Worm (Caenorhabditis elegans): Measurements from ENCODE around the gene idpb-4.
A peak's percentile ranks its signal among the peaks of the same experiment; 100 is the strongest.

Gene idpb-4

DNA sequence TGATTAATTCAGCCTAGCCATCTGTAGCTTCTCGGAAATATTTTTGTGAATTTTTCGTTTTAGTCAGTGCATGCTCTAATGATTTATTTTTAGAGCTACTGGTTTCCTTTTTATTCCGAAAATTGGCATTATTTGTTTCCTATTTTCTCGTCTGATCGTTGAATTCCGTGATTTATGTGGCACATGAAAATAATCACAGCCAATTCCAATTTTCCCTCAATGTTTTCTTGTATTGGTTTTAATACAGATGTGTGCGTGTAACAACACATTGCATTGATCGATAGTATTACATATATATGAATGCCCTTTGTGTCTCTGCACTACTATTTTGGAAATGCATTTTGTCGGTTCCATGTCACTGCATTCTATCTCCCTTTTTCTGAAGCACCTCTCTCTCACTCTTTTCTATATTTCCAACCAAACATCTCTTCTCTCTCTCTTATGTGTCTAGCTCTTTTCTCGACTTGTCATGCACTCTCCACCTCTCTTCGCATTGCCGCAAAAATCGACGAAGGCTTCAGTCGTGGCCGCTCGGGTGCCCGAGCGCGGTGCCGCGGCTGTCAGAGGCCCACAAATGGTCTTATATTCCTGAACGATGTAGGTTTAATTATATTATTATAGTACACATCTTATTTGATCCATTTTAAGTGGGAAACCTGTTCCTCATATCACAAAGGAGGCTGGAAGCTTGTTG lies 47.0 kb upstream of the idpb-4 start (continued):
- peak in 1 of 3 experiments; percentile 26 for TF ChIP-seq dpl-1 (GFP tag; optimal IDR thresholded peaks at IDR 0.05)

DNA sequence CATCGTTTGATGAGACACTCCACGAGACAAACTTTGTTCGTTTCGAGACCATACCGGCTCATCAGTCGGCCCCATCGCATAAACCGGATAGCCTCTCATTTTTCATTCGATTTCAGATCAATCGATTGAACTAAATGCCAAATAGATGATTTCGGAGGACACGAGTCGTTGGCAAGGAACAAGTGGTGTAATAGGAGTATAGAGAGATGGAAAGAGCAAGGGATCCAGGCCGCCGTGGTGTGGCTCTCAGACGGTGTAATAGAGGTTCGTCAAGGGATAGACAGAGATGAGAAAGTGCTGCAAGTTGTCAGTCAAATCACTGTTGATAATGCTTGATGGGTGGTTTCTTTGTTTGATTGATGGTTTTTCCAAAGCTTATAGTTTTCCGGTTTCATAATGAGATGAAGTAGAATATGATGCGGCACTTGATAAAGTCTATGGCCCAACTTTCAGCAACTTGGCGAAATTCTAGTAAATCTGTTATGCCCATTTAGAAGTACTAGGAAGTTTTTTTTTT lies 46.2 kb upstream of the idpb-4 start, which contains the start of gene sgn-1:
sgn-1 (minus strand) TSS at position 220 of the 517 bp plus-strand sequence.
- peak; percentile 24 for TF ChIP-seq dsc-1 (tag; optimal IDR thresholded peaks at IDR 0.05)
- TF ChIP-seq nhr-71 (tag; optimal IDR thresholded peaks at IDR 0.05) = peak; percentile 14
- TF ChIP-seq egl-13 (tag; optimal IDR thresholded peaks at IDR 0.05) = no peak
- TF ChIP-seq mep-1 (tag; optimal IDR thresholded peaks at IDR 0.05) = no peak
- no peak for TF ChIP-seq grh-1 (GFP tag; IDR thresholded peaks at IDR 0.05)
- TF ChIP-seq fkh-10 (GFP tag; optimal IDR thresholded peaks at IDR 0.05) = no peak
- TF ChIP-seq C04F5.9 (tag; optimal IDR thresholded peaks at IDR 0.05) = no peak
- no peak for TF ChIP-seq elt-2 (tag; optimal IDR thresholded peaks at IDR 0.05)
- TF ChIP-seq fos-1 (tag; optimal IDR thresholded peaks at IDR 0.05) = no peak
- no peak for TF ChIP-seq lin-13 (GFP tag; optimal IDR thresholded peaks at IDR 0.05)
- no peak for TF ChIP-seq zip-4 (GFP tag; optimal IDR thresholded peaks at IDR 0.05)
- TF ChIP-seq snpc-4 (tag; optimal IDR thresholded peaks at IDR 0.05) = no peak
- no peak for TF ChIP-seq lsy-2 (tag; optimal IDR thresholded peaks at IDR 0.05)
- TF ChIP-seq mab-9 (GFP tag; IDR thresholded peaks at IDR 0.05) = no peak
- no peak for TF ChIP-seq elt-3 (tag; optimal IDR thresholded peaks at IDR 0.05)
- TF ChIP-seq ceh-90 (tag; optimal IDR thresholded peaks at IDR 0.05) = no peak
- TF ChIP-seq vab-15 (tag; optimal IDR thresholded peaks at IDR 0.05) = no peak
- no peak for TF ChIP-seq snu-23 (GFP tag; optimal IDR thresholded peaks at IDR 0.05)
- TF ChIP-seq ama-1 (optimal IDR thresholded peaks at IDR 0.05) = no peak
- no peak for TF ChIP-seq Y116A8C.19 (tag; optimal IDR thresholded peaks at IDR 0.05; ENCODE audit: borderline replicate concordance)
- no peak for TF ChIP-seq sptf-1 (tag; optimal IDR thresholded peaks at IDR 0.05)
- no peak for TF ChIP-seq lin-35 (GFP tag; optimal IDR thresholded peaks at IDR 0.05)
- TF ChIP-seq lin-15B (tag; optimal IDR thresholded peaks at IDR 0.05) = no peak
- TF ChIP-seq isw-1 (GFP tag; IDR thresholded peaks at IDR 0.05) = no peak
- peak; percentile 58 for TF ChIP-seq rnt-1 (tag; optimal IDR thresholded peaks at IDR 0.05)
- no peak for TF ChIP-seq ztf-11 (tag; optimal IDR thresholded peaks at IDR 0.05)
- no peak for TF ChIP-seq C34B4.2 (tag; optimal IDR thresholded peaks at IDR 0.05)
- peak; percentile 39 for TF ChIP-seq lin-14 (GFP tag; optimal IDR thresholded peaks at IDR 0.05)
- TF ChIP-seq nhr-47 (tag; optimal IDR thresholded peaks at IDR 0.05) = no peak
- no peak for TF ChIP-seq sup-37 (GFP tag; optimal IDR thresholded peaks at IDR 0.05)
- no peak for TF ChIP-seq efl-1 (optimal IDR thresholded peaks at IDR 0.05)
- TF ChIP-seq efl-1 (GFP tag; optimal IDR thresholded peaks at IDR 0.05 in 1 of 2) = no peak
- no peak for TF ChIP-seq tlp-1 (tag; optimal IDR thresholded peaks at IDR 0.05)
- TF ChIP-seq pag-3 (tag; optimal IDR thresholded peaks at IDR 0.05; ENCODE audit: borderline replicate concordance, insufficient read depth) = peak; percentile 17

DNA sequence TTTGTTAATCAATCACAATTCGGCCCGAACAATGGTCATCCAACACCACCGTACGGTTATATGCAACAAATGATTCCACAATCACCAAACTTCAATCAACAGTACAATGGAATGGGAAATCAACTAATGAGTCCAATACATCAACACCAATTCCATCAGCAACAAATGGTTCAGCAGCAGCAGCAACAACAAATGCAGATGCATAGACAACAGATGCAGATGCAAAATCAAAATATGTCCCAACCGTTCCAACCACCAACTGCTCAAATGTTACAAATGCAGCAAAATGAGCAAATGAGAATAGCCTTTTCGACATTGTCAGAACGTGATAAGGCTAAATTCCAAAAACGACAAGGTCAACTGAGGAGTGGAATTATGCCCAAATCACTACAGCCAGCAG lies 39.1 kb upstream of the idpb-4 start:
- TF ChIP-seq fkh-8 (tag; optimal IDR thresholded peaks at IDR 0.05) (no peak), zip-4 (GFP tag; optimal IDR thresholded peaks at IDR 0.05) (no peak), sup-37 (GFP tag; optimal IDR thresholded peaks at IDR 0.05) (no peak), ets-5 (GFP tag; IDR thresholded peaks at IDR 0.05) (no peak), dpl-1 (GFP tag; optimal IDR thresholded peaks at IDR 0.05) (no peak)

DNA sequence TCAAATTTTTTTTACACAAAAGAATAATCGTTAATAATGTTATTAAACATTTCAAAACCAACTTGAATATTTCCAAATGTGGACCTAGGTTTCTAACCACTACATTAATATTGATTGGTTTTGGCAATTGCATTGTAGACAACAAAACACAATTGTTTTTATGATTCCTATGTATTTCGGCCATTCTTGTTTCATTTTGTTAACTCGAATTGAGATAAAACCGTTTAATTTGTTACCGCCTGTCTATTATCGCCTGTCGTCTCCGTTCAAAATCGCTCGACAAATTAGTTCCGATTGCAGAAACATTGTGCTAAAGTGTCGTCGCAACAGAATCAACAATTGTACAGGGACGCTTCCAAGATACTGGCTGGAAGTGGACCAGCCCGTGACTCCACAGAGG lies 33.3 kb upstream of the idpb-4 start, which contains the start of gene let-19:
let-19 (plus strand) TSS at position 301 of the 400 bp plus-strand sequence.
- no peak for TF ChIP-seq ztf-4 (tag; optimal IDR thresholded peaks at IDR 0.05)
- no peak for TF ChIP-seq rnt-1 (tag; optimal IDR thresholded peaks at IDR 0.05)
- TF ChIP-seq pag-3 (tag; optimal IDR thresholded peaks at IDR 0.05; ENCODE audit: borderline replicate concordance, insufficient read depth) = no peak
